Fruit fly (Drosophila melanogaster): Measurements from ENCODE around the gene CG12081.

Gene CG12081

dm6 chrX:8573744-8574484 is 14.7 kb upstream of the CG12081 start, which contains the start of gene CG12065:
TSS of gene CG12065 (plus strand) at chrX:8574306.
- TF ChIP-seq CG8478 (optimal IDR thresholded peaks at IDR 0.05) (no peak), CTCF (optimal IDR thresholded peaks at IDR 0.05) (peak in 1 of 2 experiments; percentile 8)

- TF ChIP-seq CTCF (optimal IDR thresholded peaks at IDR 0.05) (no peak), CG8478 (optimal IDR thresholded peaks at IDR 0.05) (no peak)
These were observed 13.8 kb upstream of the CG12081 start for dm6 chrX:8574672-8575350.

DNA sequence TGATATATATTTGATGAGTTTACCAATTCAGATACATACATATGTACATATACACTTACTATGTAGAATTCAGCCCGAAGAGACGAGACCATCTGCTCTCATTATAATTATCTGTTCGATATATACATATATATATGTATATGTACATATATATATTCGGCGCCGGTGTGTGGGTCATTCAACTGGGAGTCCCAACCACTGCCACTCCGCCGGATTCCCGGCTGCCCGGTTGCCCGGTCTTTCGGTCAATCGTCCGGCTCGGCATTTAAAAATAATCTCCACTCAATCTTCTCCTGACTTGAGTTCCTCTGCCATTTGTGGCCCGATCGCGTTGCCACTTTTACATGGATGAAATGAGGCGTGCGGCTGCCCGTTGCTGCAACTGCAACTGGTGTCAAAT is 11.9 kb upstream of the CG12081 start:
- TF ChIP-seq CTCF (optimal IDR thresholded peaks at IDR 0.05), result no peak
- TF ChIP-seq CG8478 (optimal IDR thresholded peaks at IDR 0.05), result no peak

DNA sequence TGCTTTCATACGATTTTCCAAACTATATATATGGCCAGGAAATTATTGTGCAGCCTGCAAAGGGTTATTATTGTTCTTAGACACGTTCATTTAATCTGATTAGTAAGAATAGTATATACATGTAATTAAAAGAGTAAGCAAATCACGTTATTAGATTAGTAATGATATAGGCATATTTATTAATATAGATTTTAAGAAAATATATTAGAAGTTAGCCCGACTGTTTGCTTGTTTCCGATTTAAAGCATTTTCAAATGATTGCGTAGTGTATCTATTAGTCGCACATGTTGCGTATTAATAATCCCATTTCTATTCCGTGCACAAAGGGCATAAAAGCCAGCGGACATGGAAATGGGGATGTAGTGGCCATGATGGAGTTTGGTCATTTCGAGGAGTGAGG is 9.5 kb upstream of the CG12081 start:
- TF ChIP-seq CG8478 (optimal IDR thresholded peaks at IDR 0.05) (no peak), CTCF (optimal IDR thresholded peaks at IDR 0.05) (no peak)

dm6 chrX:8579875-8580274 is 8.7 kb upstream of the CG12081 start:
- TF ChIP-seq CTCF (optimal IDR thresholded peaks at IDR 0.05) (no peak), CG8478 (optimal IDR thresholded peaks at IDR 0.05) (no peak)

dm6 chrX:8580794-8581193 is 7.8 kb upstream of the CG12081 start:
- TF ChIP-seq CTCF (optimal IDR thresholded peaks at IDR 0.05), result no peak

DNA sequence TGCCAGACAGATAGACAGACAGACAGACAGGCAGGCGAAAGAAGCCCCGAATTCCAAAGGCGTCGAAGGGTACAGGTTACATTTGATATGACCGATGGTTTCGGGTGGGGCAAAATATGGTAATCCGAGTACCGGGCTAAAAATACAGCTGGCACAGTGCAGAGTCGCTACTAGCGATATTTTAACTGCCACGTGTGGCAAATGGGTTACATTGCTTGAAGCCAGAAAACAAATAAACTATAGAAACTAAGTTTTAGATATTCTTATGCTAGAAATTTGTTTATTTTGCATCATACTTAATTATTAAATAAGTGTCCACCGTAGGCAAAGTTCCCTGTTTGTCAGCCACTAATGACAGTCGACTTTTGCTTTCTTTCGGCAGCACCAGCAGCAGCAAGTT is 5.5 kb upstream of the CG12081 start:
- TF ChIP-seq CG8478 (optimal IDR thresholded peaks at IDR 0.05) (no peak), CTCF (optimal IDR thresholded peaks at IDR 0.05) (no peak)

- TF ChIP-seq CG8478 (optimal IDR thresholded peaks at IDR 0.05) (no peak), CTCF (optimal IDR thresholded peaks at IDR 0.05) (no peak)
These were observed 3.1 kb downstream of the CG12081 start, which contains the start of the genes CG12659 and Crag for dm6 chrX:8591685-8592127. TSS of gene CG12659 (minus strand) at chrX:8591729. TSS of gene Crag (plus strand) at chrX:8592031.

DNA sequence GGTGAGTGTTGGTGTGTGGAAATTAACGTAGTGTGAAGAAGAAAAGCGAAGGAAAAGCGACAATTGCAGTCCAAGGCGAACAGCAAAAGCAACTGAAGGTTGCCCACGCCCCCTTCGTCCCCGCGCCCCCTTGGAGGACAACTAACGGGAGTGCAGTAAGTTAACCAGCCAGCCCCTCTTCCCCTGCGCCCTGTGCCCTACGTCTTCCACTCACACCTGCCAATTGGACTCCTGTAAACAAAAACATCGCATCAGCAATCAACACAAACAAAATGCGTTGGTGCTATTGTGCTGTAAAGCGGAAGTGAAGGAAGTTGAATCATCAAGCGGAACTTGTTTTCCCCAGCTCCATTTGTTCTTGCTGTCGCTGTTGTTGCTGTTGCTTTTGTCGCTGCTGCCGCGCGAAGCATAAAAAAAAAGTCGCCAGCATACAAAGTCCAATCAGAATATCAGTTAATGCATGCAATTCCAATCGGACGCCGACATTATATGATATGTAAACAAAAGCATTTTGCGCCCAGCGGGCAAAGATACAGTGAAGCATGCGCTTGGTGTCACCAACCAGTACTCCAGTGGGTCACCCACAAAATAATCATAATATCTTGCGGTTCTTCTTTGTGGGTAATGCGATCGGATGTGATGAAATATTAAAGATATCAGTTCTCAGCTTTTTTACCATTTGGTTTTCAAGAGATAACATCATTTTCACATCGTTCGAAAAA is 4.0 kb downstream of the CG12081 start:
- TF ChIP-seq CTCF (optimal IDR thresholded peaks at IDR 0.05) (no peak), CG8478 (optimal IDR thresholded peaks at IDR 0.05) (no peak)

- TF ChIP-seq CG8478 (optimal IDR thresholded peaks at IDR 0.05) (no peak), CTCF (optimal IDR thresholded peaks at IDR 0.05) (no peak)
These were observed 4.5 kb downstream of the CG12081 start for dm6 chrX:8593159-8593476.

- TF ChIP-seq CG8478 (optimal IDR thresholded peaks at IDR 0.05), result no peak
- no peak for TF ChIP-seq CTCF (optimal IDR thresholded peaks at IDR 0.05)
These were observed 12.6 kb downstream of the CG12081 start for dm6 chrX:8601165-8601564.

DNA sequence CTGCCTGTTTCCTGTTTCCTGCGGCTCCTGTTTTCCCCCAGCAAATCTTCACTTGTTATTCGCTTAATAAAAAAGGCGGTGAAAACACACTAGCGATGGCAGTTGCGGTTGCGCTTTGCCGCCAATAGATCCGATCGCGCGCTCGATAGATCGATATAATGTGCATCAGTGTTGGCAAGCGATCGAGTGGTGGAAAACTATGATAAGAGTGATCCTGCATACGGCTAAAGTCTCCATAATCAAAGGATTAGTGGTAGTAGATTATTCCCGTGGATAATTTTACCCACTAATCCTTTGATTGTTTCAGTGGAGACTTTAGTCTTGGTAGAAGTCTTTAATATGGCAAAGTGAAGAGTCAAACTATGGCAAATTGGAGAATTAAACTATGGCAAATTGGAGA is 17.6 kb downstream of the CG12081 start, which contains the start of gene Caf1-180:
Gene Caf1-180 (minus strand): TSS at position 99 of the 400 bp plus-strand sequence.
- no peak for TF ChIP-seq CG8478 (optimal IDR thresholded peaks at IDR 0.05)
- TF ChIP-seq CTCF (optimal IDR thresholded peaks at IDR 0.05), result peak; percentile 50 to 61

DNA sequence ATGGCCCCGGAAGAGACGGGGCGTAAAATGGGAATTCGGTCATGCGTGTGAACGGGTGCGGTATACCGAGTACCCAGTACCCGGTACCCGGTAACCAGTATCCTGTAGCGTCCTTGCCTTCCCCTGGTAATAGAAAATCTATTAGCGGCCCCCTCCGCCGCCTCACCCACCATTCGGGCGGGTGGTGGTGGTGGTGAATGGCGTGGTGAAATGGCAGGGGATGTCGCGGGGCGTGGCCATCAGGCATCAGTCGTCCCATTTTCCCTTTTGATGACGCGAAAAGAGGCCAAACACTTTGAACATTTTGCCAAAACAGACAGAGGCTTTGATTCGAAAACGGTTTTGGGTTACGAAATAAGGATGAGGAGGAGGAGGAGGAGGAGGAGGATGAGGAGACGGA is 19.3 kb downstream of the CG12081 start:
- TF ChIP-seq CG8478 (optimal IDR thresholded peaks at IDR 0.05), result no peak
- no peak for TF ChIP-seq CTCF (optimal IDR thresholded peaks at IDR 0.05)

DNA sequence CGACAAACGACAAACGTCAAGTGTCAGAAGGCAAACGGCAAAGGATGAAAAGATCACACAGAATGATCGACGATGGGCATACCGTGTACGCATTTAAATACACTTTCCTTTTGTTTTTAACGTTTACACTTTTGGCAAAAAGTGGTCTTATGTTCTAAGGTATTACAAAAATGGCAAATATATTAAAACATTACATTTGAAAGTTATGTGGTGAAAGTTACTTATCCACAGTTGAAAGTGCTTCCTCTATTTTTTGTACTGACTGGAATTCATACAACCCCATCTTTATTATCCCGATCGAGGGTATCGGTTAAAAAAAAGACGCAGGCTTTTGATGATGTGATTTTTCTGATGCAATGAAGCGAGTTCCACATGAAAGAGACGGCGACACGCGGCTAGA is 27.7 kb downstream of the CG12081 start:
- TF ChIP-seq CG8478 (optimal IDR thresholded peaks at IDR 0.05) (no peak), CTCF (optimal IDR thresholded peaks at IDR 0.05) (no peak)

DNA sequence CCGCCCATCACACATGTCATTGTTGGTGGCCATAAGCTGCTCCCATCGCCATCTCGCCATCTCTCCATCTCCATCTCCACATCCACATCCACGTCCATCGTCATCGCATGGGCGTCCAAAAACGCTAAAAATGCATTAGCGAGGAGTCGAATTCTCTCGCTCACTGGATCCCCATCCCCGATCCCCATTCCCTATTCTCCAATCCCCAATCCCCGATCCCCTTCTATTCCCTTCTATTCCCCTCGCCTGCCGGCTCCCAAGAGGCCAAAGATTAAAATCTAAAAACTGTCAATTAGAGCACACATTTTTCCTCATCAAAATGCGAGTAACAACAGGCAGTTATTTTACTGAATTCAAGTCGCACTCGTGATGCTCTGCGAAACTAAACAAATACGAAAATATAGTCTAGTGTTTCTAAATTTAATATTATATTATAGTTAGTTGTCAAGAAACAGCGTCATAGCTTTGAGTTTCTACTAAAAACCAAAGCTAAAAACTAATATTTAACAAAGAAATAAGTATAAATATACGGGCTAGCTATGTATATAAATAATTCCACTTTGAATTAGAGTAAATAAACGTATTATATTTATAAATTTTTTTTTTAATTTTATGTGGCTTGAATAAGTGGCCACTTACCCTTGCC is 28.3 kb downstream of the CG12081 start:
- TF ChIP-seq CTCF (optimal IDR thresholded peaks at IDR 0.05) (no peak), CG8478 (optimal IDR thresholded peaks at IDR 0.05) (no peak)
